Fruit fly (Drosophila melanogaster) S2 (cell line): ENCODE measurements around the gene Pgant7.

Experiments
- CG8478 ChIP-seq: fragments of >200 bp; optimal IDR thresholded peaks from 2 replicates; lab custom pipeline; 2018
- CTCF ChIP-seq, 2 experiments: fragments of >200 bp; optimal IDR thresholded peaks; 2 replicates each; lab custom pipeline; 2018

DNA sequence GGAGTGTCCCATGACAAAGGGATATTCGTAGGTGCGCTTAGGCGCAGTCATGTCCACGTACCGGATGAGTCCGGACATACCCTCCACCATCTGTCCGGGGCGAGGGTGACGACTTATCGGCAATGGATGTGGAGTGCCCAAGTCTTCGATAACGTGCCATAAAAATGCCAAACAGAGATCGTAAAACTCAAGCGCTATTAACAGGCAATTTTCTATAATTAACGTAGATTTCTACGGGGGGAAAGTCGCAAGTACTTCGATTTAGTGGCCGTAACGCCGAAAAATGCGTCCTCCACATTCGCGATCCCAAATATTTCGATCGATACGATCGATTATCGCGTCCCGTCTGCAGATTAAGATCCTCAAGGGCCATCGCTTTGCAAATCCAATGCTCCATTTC is 9.6 kb upstream of the Pgant7 start:
- TF ChIP-seq CG8478 (lab: Kevin White, UChicago) (no peak), CTCF (optimal IDR thresholded peaks at IDR 0.05; lab: Kevin White, UChicago) (no peak)
